Fruit fly (Drosophila melanogaster): ENCODE results near the gene nac.

- no peak for TF ChIP-seq CkIIα-i1 (GFP tag; IDR thresholded peaks at IDR 0.05)
- TF ChIP-seq ERR (GFP tag; optimal IDR thresholded peaks at IDR 0.05), result no peak
- no peak for TF ChIP-seq CG3163 (GFP tag; optimal IDR thresholded peaks at IDR 0.05)
- TF ChIP-seq h (optimal IDR thresholded peaks at IDR 0.05), result no peak
- TF ChIP-seq Nf-YC (tag; optimal IDR thresholded peaks at IDR 0.05), result no peak
- no peak for TF ChIP-seq Xrp1 (GFP tag; IDR thresholded peaks at IDR 0.05)
Measured at dm6 chr3R:8275031-8275430, 28.8 kb downstream of the nac start.

All from whole organism, embryonic.